Worm (Caenorhabditis elegans) whole organism, L1 larva: ENCODE measurements around the gene cdc-37.

ENCODE experiments used
- dpl-1 ChIP-seq, 3 experiments: fragments of 150-350 bp in 2 of 3; sonication (generic microtip) in 1 of 3; optimal IDR thresholded peaks; 2 replicates each; lab custom pipeline; 2014 to 2017; ENCODE audit warnings: missing biosample characterization in 3 of 3, missing genetic modification characterization in 3 of 3, missing genetic modification reagents in 3 of 3
- egl-13 ChIP-seq: sonication (generic microtip); optimal IDR thresholded peaks from 2 replicates; lab custom pipeline; 2016; ENCODE audit warnings: missing genotype, missing genetic modification reagents, missing genetic modification characterization, missing compliant biosample characterization
- grh-1 ChIP-seq: fragments of 200-800 bp; sonication (Bioruptor generic); IDR thresholded peaks from 2 replicates; pipeline ENCODE4 v1.3.6; 2022; ENCODE audit warnings: missing genetic modification reagents, missing genetic modification characterization, missing compliant biosample characterization
- hpl-2 ChIP-seq: fragments of 150-350 bp; optimal IDR thresholded peaks from 2 replicates; lab custom pipeline; 2014; ENCODE audit warnings: missing biosample characterization, missing genetic modification reagents, missing genetic modification characterization
- lin-13 ChIP-seq: fragments of 150-350 bp; optimal IDR thresholded peaks from 2 replicates; lab custom pipeline; 2014; ENCODE audit warnings: missing biosample characterization, missing genetic modification reagents, missing genetic modification characterization
- lin-15B ChIP-seq: fragments of 150-350 bp; sonication (generic microtip); optimal IDR thresholded peaks from 3 replicates; lab custom pipeline; 2014; ENCODE audit warnings: missing biosample characterization, missing genetic modification characterization
- nhr-12 ChIP-seq: sonication (generic microtip); optimal IDR thresholded peaks from 2 replicates; lab custom pipeline; 2017; ENCODE audit warnings: missing biosample characterization, missing genetic modification characterization
- nhr-85 ChIP-seq: sonication (generic microtip); peaks from one replicate; lab custom pipeline; 2016; ENCODE audit warnings: missing genetic modification characterization, inconsistent platforms, missing compliant biosample characterization
- sox-4 ChIP-seq: sonication (generic microtip); optimal IDR thresholded peaks from 2 replicates; lab custom pipeline; 2016; ENCODE audit warnings: missing genetic modification characterization, missing compliant biosample characterization
- sptf-1 ChIP-seq: fragments of 150-350 bp; optimal IDR thresholded peaks from 2 replicates; lab custom pipeline; 2014; ENCODE audit warnings: missing biosample characterization, missing genetic modification characterization
- sup-37 ChIP-seq: fragments of 200-800 bp; sonication (Bioruptor generic); optimal IDR thresholded peaks from 2 replicates; lab custom pipeline; 2018; ENCODE audit warnings: mild to moderate bottlenecking, missing genetic modification characterization, missing compliant biosample characterization
- tbx-2 ChIP-seq: sonication (generic microtip); optimal IDR thresholded peaks from 2 replicates; lab custom pipeline; 2016; ENCODE audit warnings: missing genetic modification characterization, missing compliant biosample characterization
- unc-130 ChIP-seq: fragments of 150-350 bp; optimal IDR thresholded peaks from 2 replicates; lab custom pipeline; 2017; ENCODE audit warnings: missing biosample characterization, missing genetic modification characterization, inconsistent platforms

DNA sequence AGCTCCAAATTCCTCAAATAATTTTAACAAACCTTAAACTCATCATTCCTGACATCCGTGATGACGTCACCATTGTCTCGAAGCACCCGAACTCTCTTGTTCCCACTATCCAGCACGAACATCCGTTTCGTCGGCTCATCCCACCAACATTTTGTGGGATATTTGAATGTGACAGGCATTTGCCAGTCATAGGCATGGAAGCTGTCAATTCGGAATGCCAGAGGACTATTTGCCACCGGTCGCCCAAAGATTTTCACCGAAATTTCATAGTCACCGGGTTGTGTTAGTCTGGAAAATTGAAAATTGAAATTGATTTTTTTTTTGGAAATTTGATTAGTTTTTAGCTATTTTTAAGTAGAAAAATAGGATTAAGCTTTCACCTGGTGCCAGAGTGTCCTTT lies 16.3 kb upstream of the cdc-37 start:
- TF ChIP-seq lin-15B (tag; lab: Kevin White, UChicago) (no peak), lin-13 (GFP tag; lab: Kevin White, UChicago) (no peak), hpl-2 (no peak), sptf-1 (tag; lab: Kevin White, UChicago) (no peak), sup-37 (GFP tag; lab: Kevin White, UChicago) (no peak), tbx-2 (tag; lab: Kevin White, UChicago) (no peak), nhr-85 (tag; lab: Kevin White, UChicago) (no peak), dpl-1 (GFP tag; optimal IDR thresholded peaks at IDR 0.05; lab: Kevin White, UChicago) (no peak), sox-4 (tag; lab: Kevin White, UChicago) (no peak), egl-13 (no peak), nhr-12 (no peak), grh-1 (GFP tag; lab: Robert Waterston, UW) (no peak), unc-130 (tag; lab: Kevin White, UChicago) (no peak)
